Worm (Caenorhabditis elegans): ENCODE results near the gene Y13C8A.1.
"Not testable (repeated sequence)": the region's sequence is repeated elsewhere in the genome, so short reads cannot be mapped to it uniquely, and the experiment has no call there.

Gene Y13C8A.1

ce11 chrX:16883426-16883825, at the start of gene Y13C8A.1:
Y13C8A.1 (plus strand) TSS chrX:16883726.
- TF ChIP-seq ama-1 (optimal IDR thresholded peaks at IDR 0.05); ceh-16 (tag; optimal IDR thresholded peaks at IDR 0.05); elt-1 (tag; optimal IDR thresholded peaks at IDR 0.05): not testable (repeated sequence)

- not testable (repeated sequence) for TF ChIP-seq alr-1, ZK546.5, gmeb-1 (tag; optimal IDR thresholded peaks at IDR 0.05)
Measured at ce11 chrX:16834691-16835090, 48.8 kb upstream of the Y13C8A.1 start, which contains the start of gene F41G4.13. F41G4.13 (minus strand) TSS chrX:16834791.

- no peak for TF ChIP-seq dmd-4 (tag; optimal IDR thresholded peaks at IDR 0.05)
- TF ChIP-seq snpc-4 (tag; optimal IDR thresholded peaks at IDR 0.05): no peak
- TF ChIP-seq C34F6.9 (tag; optimal IDR thresholded peaks at IDR 0.05): no peak
- no peak for TF ChIP-seq nhr-6 (tag; optimal IDR thresholded peaks at IDR 0.05)
- no peak for TF ChIP-seq lsy-2 (tag; optimal IDR thresholded peaks at IDR 0.05)
- TF ChIP-seq nhr-12 (tag; optimal IDR thresholded peaks at IDR 0.05): no peak
- TF ChIP-seq crh-2 (tag; optimal IDR thresholded peaks at IDR 0.05): no peak
- TF ChIP-seq F13H6.1 (tag; optimal IDR thresholded peaks at IDR 0.05): no peak
- no peak for TF ChIP-seq peb-1 (tag; optimal IDR thresholded peaks at IDR 0.05)
- no peak for TF ChIP-seq nhr-11 (tag; optimal IDR thresholded peaks at IDR 0.05)
- TF ChIP-seq zag-1 (tag; optimal IDR thresholded peaks at IDR 0.05): no peak
- no peak for TF ChIP-seq nhr-77 (tag; optimal IDR thresholded peaks at IDR 0.05)
- no peak for TF ChIP-seq sma-3 (GFP tag; optimal IDR thresholded peaks at IDR 0.05)
Measured at ce11 chrX:16836304-16836703, 47.2 kb upstream of the Y13C8A.1 start, which contains the start of gene F41G4.7. F41G4.7 (minus strand) TSS chrX:16836404.

ce11 chrX:16840738-16841137, 42.8 kb upstream of the Y13C8A.1 start, which contains the start of gene dyla-1:
dyla-1 (plus strand) TSS chrX:16841038.
- no peak for TF ChIP-seq lin-39 (tag; optimal IDR thresholded peaks at IDR 0.05)
- TF ChIP-seq sem-4 (tag; optimal IDR thresholded peaks at IDR 0.05): no peak
- no peak for TF ChIP-seq gmeb-1 (tag; optimal IDR thresholded peaks at IDR 0.05)
- no peak for TF ChIP-seq sma-9 (GFP tag; optimal IDR thresholded peaks at IDR 0.05)
- TF ChIP-seq sma-9 (tag; optimal IDR thresholded peaks at IDR 0.05): no peak
- no peak for TF ChIP-seq elt-1 (tag; optimal IDR thresholded peaks at IDR 0.05)
- no peak for TF ChIP-seq aly-2 (tag; optimal IDR thresholded peaks at IDR 0.05)
- no peak for TF ChIP-seq lin-11 (tag; optimal IDR thresholded peaks at IDR 0.05)
- TF ChIP-seq Y55F3AM.14 (GFP tag; optimal IDR thresholded peaks at IDR 0.05): no peak
- TF ChIP-seq ama-1 (optimal IDR thresholded peaks at IDR 0.05): no peak
- no peak for TF ChIP-seq unc-39 (tag; optimal IDR thresholded peaks at IDR 0.05)

DNA sequence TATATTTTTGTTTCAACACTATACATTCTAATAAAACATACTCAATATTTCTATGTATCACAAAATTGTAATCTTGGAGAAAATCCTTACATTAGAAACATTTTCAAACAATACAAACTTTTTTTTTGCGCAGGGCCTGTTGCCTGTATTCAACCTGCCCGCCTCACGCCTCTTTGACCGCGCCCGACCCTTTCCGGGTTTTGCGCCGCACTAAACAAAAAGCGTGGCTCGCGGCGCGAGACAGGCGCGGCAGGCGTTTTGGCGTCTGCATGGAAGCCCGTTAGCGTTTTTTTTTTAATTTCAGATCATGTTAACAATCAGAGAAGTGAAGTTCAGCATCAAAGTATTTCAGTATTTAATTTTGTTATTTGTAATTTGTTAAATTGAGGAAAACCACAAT, 40.6 kb upstream of the Y13C8A.1 start:
- TF ChIP-seq dmd-4 (tag; optimal IDR thresholded peaks at IDR 0.05) (no peak), nhr-25 (tag; optimal IDR thresholded peaks at IDR 0.05) (no peak), elt-3 (tag; optimal IDR thresholded peaks at IDR 0.05) (no peak), aly-2 (tag; optimal IDR thresholded peaks at IDR 0.05) (no peak), unc-39 (tag; optimal IDR thresholded peaks at IDR 0.05) (no peak), nhr-23 (tag; optimal IDR thresholded peaks at IDR 0.05) (no peak), nhr-129 (tag; optimal IDR thresholded peaks at IDR 0.05) (no peak), nhr-10 (tag; optimal IDR thresholded peaks at IDR 0.05) (no peak), ceh-16 (tag; optimal IDR thresholded peaks at IDR 0.05) (no peak), nhr-6 (tag; optimal IDR thresholded peaks at IDR 0.05) (no peak), blmp-1 (tag; optimal IDR thresholded peaks at IDR 0.05; ENCODE audit: insufficient read depth) (no peak), C34F6.9 (tag; optimal IDR thresholded peaks at IDR 0.05) (no peak), egl-27 (tag; optimal IDR thresholded peaks at IDR 0.05) (no peak), nhr-21 (tag; optimal IDR thresholded peaks at IDR 0.05) (no peak), Y55F3AM.14 (GFP tag; optimal IDR thresholded peaks at IDR 0.05) (no peak), mdl-1 (tag; optimal IDR thresholded peaks at IDR 0.05) (no peak), ama-1 (optimal IDR thresholded peaks at IDR 0.05) (no peak), R02D3.7 (tag; optimal IDR thresholded peaks at IDR 0.05) (no peak), F13H6.1 (tag; optimal IDR thresholded peaks at IDR 0.05) (no peak), snpc-4 (tag; optimal IDR thresholded peaks at IDR 0.05) (no peak)

All from whole organism, L2 larva.